Fruit fly (Drosophila melanogaster) whole organism, adult: ENCODE measurements around the gene CG11658.

ENCODE experiments used
- CG11617 ChIP-seq: fragments of 200-800 bp; sonication (Bioruptor generic); optimal IDR thresholded peaks from 2 replicates; lab custom pipeline; 2017; ENCODE audit warnings: mild to moderate bottlenecking, missing biosample characterization, missing genetic modification reagents, missing genetic modification characterization
- CG12768 ChIP-seq: fragments of 200-800 bp; sonication (Bioruptor generic); optimal IDR thresholded peaks from 2 replicates; lab custom pipeline; 2017; ENCODE audit warnings: missing biosample characterization, missing genetic modification characterization, mild to moderate bottlenecking, moderate library complexity, missing genetic modification reagents
- CG14711 ChIP-seq: fragments of 200-800 bp; sonication (Bioruptor generic); optimal IDR thresholded peaks from 2 replicates; lab custom pipeline; 2018; ENCODE audit warnings: missing biosample characterization, mild to moderate bottlenecking, missing genetic modification characterization, moderate library complexity
- CG1620 ChIP-seq: fragments of 200-800 bp; sonication (Bioruptor generic); optimal IDR thresholded peaks from 2 replicates; lab custom pipeline; 2016; ENCODE audit warnings: missing biosample characterization, missing genetic modification characterization
- CG33017 ChIP-seq: fragments of 200-800 bp; sonication (Bioruptor generic); optimal IDR thresholded peaks from 2 replicates; lab custom pipeline; 2018; ENCODE audit warnings: missing biosample characterization, mild to moderate bottlenecking, missing genetic modification characterization, moderate library complexity
- CG5204 ChIP-seq: fragments of 200-800 bp; sonication (Bioruptor generic); optimal IDR thresholded peaks from 2 replicates; lab custom pipeline; 2016; ENCODE audit warnings: missing biosample characterization, missing genetic modification characterization
- CG7045 ChIP-seq: fragments of 200-800 bp; sonication (Bioruptor generic); optimal IDR thresholded peaks from 2 replicates; lab custom pipeline; 2017; ENCODE audit warnings: missing biosample characterization, mild to moderate bottlenecking, missing genetic modification characterization
- CG7101 ChIP-seq: fragments of 200-800 bp; sonication (Bioruptor generic); optimal IDR thresholded peaks from 2 replicates; lab custom pipeline; 2018; ENCODE audit warnings: missing biosample characterization, mild to moderate bottlenecking, missing genetic modification characterization, moderate library complexity
- Clk ChIP-seq: fragments of 200-800 bp; sonication (Bioruptor generic); optimal IDR thresholded peaks from 2 replicates; lab custom pipeline; 2017; ENCODE audit warnings: missing biosample characterization, missing genetic modification characterization
- Crg-1 ChIP-seq: fragments of 200-800 bp; sonication (Bioruptor generic); optimal IDR thresholded peaks from 2 replicates; lab custom pipeline; 2016; ENCODE audit warnings: missing biosample characterization, missing genetic modification characterization
- Hr96 ChIP-seq: fragments of 200-800 bp; sonication (Bioruptor generic); optimal IDR thresholded peaks from 2 replicates; lab custom pipeline; 2016; ENCODE audit warnings: missing biosample characterization, missing genetic modification characterization
- Mnt ChIP-seq: fragments of 200-800 bp; sonication (Bioruptor generic); optimal IDR thresholded peaks from 2 replicates; lab custom pipeline; 2016; ENCODE audit warnings: missing biosample characterization, mild to moderate bottlenecking, missing genetic modification characterization
- bab1 ChIP-seq: fragments of 200-800 bp; sonication (Bioruptor generic); optimal IDR thresholded peaks from 3 replicates; lab custom pipeline; 2019; ENCODE audit warnings: missing biosample characterization, mild to moderate bottlenecking, missing genetic modification characterization, moderate library complexity
- cic ChIP-seq: fragments of 200-800 bp; sonication (Bioruptor generic); optimal IDR thresholded peaks from 2 replicates; lab custom pipeline; 2017; ENCODE audit warnings: missing biosample characterization, mild to moderate bottlenecking, missing genetic modification characterization, moderate library complexity
- cnc ChIP-seq, 2 experiments: fragments of >200 bp; optimal IDR thresholded peaks; 2 replicates each; lab custom pipeline; 2017
- kay ChIP-seq: fragments of 200-800 bp; sonication (Bioruptor generic); peaks from one replicate; lab custom pipeline; 2016; ENCODE audit warnings: missing biosample characterization, missing genetic modification characterization, borderline replicate concordance
- ovo ChIP-seq: fragments of 200-800 bp; sonication (Bioruptor generic); optimal IDR thresholded peaks from 2 replicates; lab custom pipeline; 2016; ENCODE audit warnings: missing biosample characterization, missing genetic modification characterization
- pad ChIP-seq: fragments of 200-800 bp; sonication (Bioruptor generic); optimal IDR thresholded peaks from 3 replicates; lab custom pipeline; 2017; ENCODE audit warnings: missing biosample characterization, missing genetic modification characterization, mild to moderate bottlenecking, moderate library complexity, missing genetic modification reagents
- tj ChIP-seq: fragments of 200-800 bp; sonication (Bioruptor generic); optimal IDR thresholded peaks from 3 replicates; lab custom pipeline; 2017; ENCODE audit warnings: missing biosample characterization, mild to moderate bottlenecking, missing genetic modification characterization, moderate library complexity
- toe ChIP-seq: fragments of 200-800 bp; sonication (Bioruptor generic); optimal IDR thresholded peaks from 2 replicates; lab custom pipeline; 2016; ENCODE audit warnings: missing biosample characterization, missing genetic modification characterization

Gene CG11658

dm6 chr3L:11684522-11684851 is 23.9 kb downstream of the CG11658 start:
- TF ChIP-seq Hr96 (GFP tag; lab: Kevin White, UChicago): no peak
- peak; percentile 78 for TF ChIP-seq tj (GFP tag; lab: Kevin White, UChicago)

dm6 chr3L:11683819-11684521 is 24.4 kb downstream of the CG11658 start, which contains the start of gene Sugb:
Gene Sugb (plus strand): TSS chr3L:11683980.
- TF ChIP-seq CG7101 (tag; lab: Kevin White, UChicago) (peak; percentile 75), bab1 (GFP tag; lab: Kevin White, UChicago) (peak; percentile 37), kay (peak; percentile 95), Hr96 (GFP tag; lab: Kevin White, UChicago) (peak; percentile 84), CG11617 (GFP tag; lab: Kevin White, UChicago) (peak; percentile 90), toe (peak; percentile 80), tj (GFP tag; lab: Kevin White, UChicago) (peak; percentile 98), CG7045 (GFP tag; lab: Kevin White, UChicago) (peak; percentile 57), Mnt (GFP tag; lab: Kevin White, UChicago) (peak; percentile 73), Crg-1 (GFP tag; lab: Kevin White, UChicago) (peak; percentile 54), CG12768 (GFP tag; lab: Kevin White, UChicago) (peak; percentile 58), cnc (optimal IDR thresholded peaks at IDR 0.05; lab: Kevin White, UChicago) (no peak), CG14711 (tag; lab: Kevin White, UChicago) (peak; percentile 38), CG33017 (tag; lab: Kevin White, UChicago) (peak; percentile 87), ovo (GFP tag; lab: Kevin White, UChicago) (peak; percentile 69), CG5204 (GFP tag; lab: Kevin White, UChicago) (peak; percentile 77), CG1620 (GFP tag; lab: Kevin White, UChicago) (peak; percentile 73), Clk (GFP tag; lab: Kevin White, UChicago) (peak; percentile 4), cic (peak; percentile 96), pad (GFP tag; lab: Kevin White, UChicago) (peak; percentile 27)

- TF ChIP-seq CG12768 (GFP tag; lab: Kevin White, UChicago): no peak
- no peak for TF ChIP-seq Crg-1 (GFP tag; lab: Kevin White, UChicago)
- TF ChIP-seq cnc (optimal IDR thresholded peaks at IDR 0.05; lab: Kevin White, UChicago): no peak
- peak; percentile 66 for TF ChIP-seq bab1 (GFP tag; lab: Kevin White, UChicago)
- TF ChIP-seq Mnt (GFP tag; lab: Kevin White, UChicago): peak; percentile 23
- TF ChIP-seq CG11617 (GFP tag; lab: Kevin White, UChicago): no peak
- TF ChIP-seq CG33017 (tag; lab: Kevin White, UChicago): no peak
- no peak for TF ChIP-seq Hr96 (GFP tag; lab: Kevin White, UChicago)
- TF ChIP-seq toe: peak; percentile 18
- peak; percentile 37 for TF ChIP-seq cic
- no peak for TF ChIP-seq CG7045 (GFP tag; lab: Kevin White, UChicago)
- no peak for TF ChIP-seq Clk (GFP tag; lab: Kevin White, UChicago)
- no peak for TF ChIP-seq pad (GFP tag; lab: Kevin White, UChicago)
These were observed 26.6 kb downstream of the CG11658 start, which contains the start of gene TfIIEalpha for dm6 chr3L:11681794-11682193. Gene TfIIEalpha (plus strand): TSS chr3L:11682038.

- TF ChIP-seq CG7101 (tag; lab: Kevin White, UChicago): no peak
- no peak for TF ChIP-seq Crg-1 (GFP tag; lab: Kevin White, UChicago)
- TF ChIP-seq cnc (optimal IDR thresholded peaks at IDR 0.05; lab: Kevin White, UChicago): no peak
- TF ChIP-seq toe: peak; percentile 17
- TF ChIP-seq bab1 (GFP tag; lab: Kevin White, UChicago): no peak
- peak; percentile 4 for TF ChIP-seq CG14711 (tag; lab: Kevin White, UChicago)
- peak; percentile 23 for TF ChIP-seq CG11617 (GFP tag; lab: Kevin White, UChicago)
- TF ChIP-seq CG1620 (GFP tag; lab: Kevin White, UChicago): no peak
- TF ChIP-seq Hr96 (GFP tag; lab: Kevin White, UChicago): no peak
- peak; percentile 36 for TF ChIP-seq cic
- peak; percentile 41 for TF ChIP-seq CG12768 (GFP tag; lab: Kevin White, UChicago)
- no peak for TF ChIP-seq CG5204 (GFP tag; lab: Kevin White, UChicago)
- TF ChIP-seq CG7045 (GFP tag; lab: Kevin White, UChicago): peak; percentile 5
- no peak for TF ChIP-seq ovo (GFP tag; lab: Kevin White, UChicago)
- no peak for TF ChIP-seq CG33017 (tag; lab: Kevin White, UChicago)
- peak; percentile 16 for TF ChIP-seq pad (GFP tag; lab: Kevin White, UChicago)
- TF ChIP-seq kay: no peak
- no peak for TF ChIP-seq tj (GFP tag; lab: Kevin White, UChicago)
- peak; percentile 24 for TF ChIP-seq Mnt (GFP tag; lab: Kevin White, UChicago)
- TF ChIP-seq Clk (GFP tag; lab: Kevin White, UChicago): peak; percentile 8
These were observed 28.1 kb downstream of the CG11658 start, which contains the start of gene CG32085 for dm6 chr3L:11680298-11680697. Gene CG32085 (minus strand): TSS chr3L:11680344.

- TF ChIP-seq tj (GFP tag; lab: Kevin White, UChicago) (no peak), Mnt (GFP tag; lab: Kevin White, UChicago) (no peak), CG7045 (GFP tag; lab: Kevin White, UChicago) (no peak), pad (GFP tag; lab: Kevin White, UChicago) (no peak), ovo (GFP tag; lab: Kevin White, UChicago) (no peak), CG7101 (tag; lab: Kevin White, UChicago) (no peak), CG14711 (tag; lab: Kevin White, UChicago) (no peak), CG12768 (GFP tag; lab: Kevin White, UChicago) (no peak), CG33017 (tag; lab: Kevin White, UChicago) (no peak), CG11617 (GFP tag; lab: Kevin White, UChicago) (no peak), CG1620 (GFP tag; lab: Kevin White, UChicago) (no peak)
These were observed 30.0 kb downstream of the CG11658 start for dm6 chr3L:11678313-11678817.
